Fruit fly (Drosophila melanogaster): ENCODE data around the gene Best1.

- TF ChIP-seq oc (tag; optimal IDR thresholded peaks at IDR 0.05) = no peak
- no peak for TF ChIP-seq pnt (GFP tag; optimal IDR thresholded peaks at IDR 0.05)
- TF ChIP-seq rib (GFP tag; IDR thresholded peaks at IDR 0.05) = no peak
- TF ChIP-seq kni (GFP tag; optimal IDR thresholded peaks at IDR 0.05) = no peak
- no peak for TF ChIP-seq ssp (GFP tag; IDR thresholded peaks at IDR 0.05)
- no peak for TF ChIP-seq ap (GFP tag; IDR thresholded peaks at IDR 0.05)
- no peak for TF ChIP-seq CG10321 (GFP tag; IDR thresholded peaks at IDR 0.05)
- TF ChIP-seq MBD-R2 (GFP tag; IDR thresholded peaks at IDR 0.05) = no peak
Measured at dm6 chr3R:10112195-10112594, 58.1 kb downstream of the Best1 start, which contains the start of gene CAH7.
